Worm (Caenorhabditis elegans) whole organism, late embryonic: ENCODE data around the gene Y16B4A.2.

Experiments
- C38D4.7 ChIP-seq: fragments of 200-800 bp; sonication (Bioruptor generic); optimal IDR thresholded peaks from 2 replicates; lab custom pipeline; 2018; ENCODE audit warnings: mild to moderate bottlenecking, missing genetic modification characterization, moderate library complexity, missing compliant biosample characterization
- F13H6.1 ChIP-seq: sonication (generic microtip); optimal IDR thresholded peaks from 2 replicates; lab custom pipeline; 2016; ENCODE audit warnings: missing genetic modification characterization, missing compliant biosample characterization
- K02D7.2 ChIP-seq: sonication (generic microtip); optimal IDR thresholded peaks from 2 replicates; lab custom pipeline; 2017; ENCODE audit warnings: mild to moderate bottlenecking, missing genetic modification characterization, missing compliant biosample characterization
- Y22D7AL.16 ChIP-seq: sonication (generic microtip); optimal IDR thresholded peaks from 2 replicates; lab custom pipeline; 2016; ENCODE audit warnings: missing genetic modification characterization, missing compliant biosample characterization
- ahr-1 ChIP-seq: sonication (generic microtip); optimal IDR thresholded peaks from 2 replicates; lab custom pipeline; 2016; ENCODE audit warnings: missing genetic modification characterization, missing compliant biosample characterization
- ama-1 ChIP-seq: fragments of 150-350 bp; optimal IDR thresholded peaks from 2 replicates; lab custom pipeline; 2014
- ceh-18 ChIP-seq: sonication (generic microtip); optimal IDR thresholded peaks from 2 replicates; lab custom pipeline; 2016; ENCODE audit warnings: missing genetic modification characterization, missing compliant biosample characterization
- ceh-19 ChIP-seq: fragments of 200-800 bp; sonication (Bioruptor generic); optimal IDR thresholded peaks from 2 replicates; lab custom pipeline; 2018; ENCODE audit warnings: mild to moderate bottlenecking, missing genetic modification characterization, missing compliant biosample characterization
- ceh-22 ChIP-seq: sonication (generic microtip); optimal IDR thresholded peaks from 2 replicates; lab custom pipeline; 2017; ENCODE audit warnings: missing biosample characterization, missing genetic modification characterization
- ceh-24 ChIP-seq: sonication (generic microtip); optimal IDR thresholded peaks from 2 replicates; lab custom pipeline; 2016; ENCODE audit warnings: mild to moderate bottlenecking, missing genetic modification characterization, missing compliant biosample characterization
- ceh-31 ChIP-seq: sonication (generic microtip); optimal IDR thresholded peaks from 2 replicates; lab custom pipeline; 2016; ENCODE audit warnings: missing genetic modification characterization, missing compliant biosample characterization
- ceh-34 ChIP-seq: sonication (generic microtip); optimal IDR thresholded peaks from 2 replicates; lab custom pipeline; 2016; ENCODE audit warnings: mild to moderate bottlenecking, missing genetic modification characterization, missing compliant biosample characterization
- ceh-45 ChIP-seq: fragments of 200-800 bp; sonication (Bioruptor generic); IDR thresholded peaks from 2 replicates; pipeline ENCODE4 v1.3.6; 2022; ENCODE audit warnings: missing genetic modification reagents, missing genetic modification characterization, missing compliant biosample characterization
- ceh-48 ChIP-seq: sonication (generic microtip); optimal IDR thresholded peaks from 2 replicates; lab custom pipeline; 2016; ENCODE audit warnings: missing genetic modification characterization, inconsistent platforms, missing compliant biosample characterization
- che-1 ChIP-seq: sonication (generic microtip); optimal IDR thresholded peaks from 2 replicates; lab custom pipeline; 2016; ENCODE audit warnings: mild to moderate bottlenecking, missing genetic modification characterization, missing compliant biosample characterization
- dmd-4 ChIP-seq: sonication (generic microtip); optimal IDR thresholded peaks from 2 replicates; lab custom pipeline; 2016; ENCODE audit warnings: borderline replicate concordance, missing genetic modification characterization, missing compliant biosample characterization
- elt-2 ChIP-seq: sonication (generic microtip); optimal IDR thresholded peaks from 2 replicates; lab custom pipeline; 2016; ENCODE audit warnings: missing genetic modification reagents, missing genetic modification characterization, missing compliant biosample characterization
- elt-4 ChIP-seq: sonication (generic microtip); optimal IDR thresholded peaks from 2 replicates; lab custom pipeline; 2016; ENCODE audit warnings: missing genetic modification characterization, missing compliant biosample characterization
- fax-1 ChIP-seq: sonication (generic microtip); optimal IDR thresholded peaks from 2 replicates; lab custom pipeline; 2016; ENCODE audit warnings: missing genotype, missing genetic modification characterization, missing compliant biosample characterization
- fkh-10 ChIP-seq: fragments of 150-350 bp; optimal IDR thresholded peaks from 2 replicates; lab custom pipeline; 2014; ENCODE audit warnings: missing biosample characterization, missing genetic modification reagents, missing genetic modification characterization
- fkh-6 ChIP-seq: sonication (generic microtip); optimal IDR thresholded peaks from 2 replicates; lab custom pipeline; 2016; ENCODE audit warnings: missing genetic modification characterization, missing compliant biosample characterization
- gmeb-2 ChIP-seq: sonication (generic microtip); optimal IDR thresholded peaks from 2 replicates; lab custom pipeline; 2016; ENCODE audit warnings: missing genetic modification characterization, inconsistent platforms, missing compliant biosample characterization
- hlh-13 ChIP-seq: fragments of 200-800 bp; sonication (Bioruptor generic); optimal IDR thresholded peaks from 2 replicates; lab custom pipeline; 2018; ENCODE audit warnings: mild to moderate bottlenecking, missing genetic modification characterization, missing compliant biosample characterization
- hlh-15 ChIP-seq: sonication (generic microtip); optimal IDR thresholded peaks from 2 replicates; lab custom pipeline; 2016; ENCODE audit warnings: missing genetic modification characterization, missing compliant biosample characterization
- hlh-30 ChIP-seq: sonication (generic microtip); optimal IDR thresholded peaks from 2 replicates; lab custom pipeline; 2017; ENCODE audit warnings: antibody characterized with exemption, missing genetic modification characterization, missing compliant biosample characterization; ENCODE audit not compliant: insufficient read depth
- lim-6 ChIP-seq: sonication (generic microtip); optimal IDR thresholded peaks from 2 replicates; lab custom pipeline; 2016; ENCODE audit warnings: missing genetic modification characterization, missing compliant biosample characterization
- lin-11 ChIP-seq: fragments of 200-800 bp; sonication (Bioruptor generic); optimal IDR thresholded peaks from 2 replicates; lab custom pipeline; 2018; ENCODE audit warnings: mild to moderate bottlenecking, missing genetic modification characterization, missing compliant biosample characterization
- mec-3 ChIP-seq: sonication (generic microtip); optimal IDR thresholded peaks from 2 replicates; lab custom pipeline; 2016; ENCODE audit warnings: borderline replicate concordance, missing genetic modification characterization, missing compliant biosample characterization
- nfya-1 ChIP-seq: sonication (generic microtip); optimal IDR thresholded peaks from 2 replicates; lab custom pipeline; 2017; ENCODE audit warnings: missing genetic modification characterization, mild to moderate bottlenecking, missing compliant biosample characterization, antibody characterized with exemption, moderate library complexity
- nhr-11 ChIP-seq: fragments of 150-350 bp; optimal IDR thresholded peaks from 2 replicates; lab custom pipeline; 2014; ENCODE audit warnings: missing biosample characterization, missing genetic modification characterization
- npax-4 ChIP-seq: sonication (generic microtip); optimal IDR thresholded peaks from 2 replicates; lab custom pipeline; 2016; ENCODE audit warnings: missing genetic modification characterization, missing compliant biosample characterization
- odd-2 ChIP-seq: sonication (generic microtip); optimal IDR thresholded peaks from 2 replicates; lab custom pipeline; 2017; ENCODE audit warnings: antibody characterized with exemption, mild to moderate bottlenecking, missing genetic modification characterization, missing compliant biosample characterization
- pag-3 ChIP-seq: sonication (generic microtip); optimal IDR thresholded peaks from 2 replicates; lab custom pipeline; 2016; ENCODE audit warnings: missing compliant biosample characterization, missing genetic modification characterization, borderline replicate concordance
- pat-9 ChIP-seq: fragments of 200-800 bp; sonication (Bioruptor generic); optimal IDR thresholded peaks from 2 replicates; lab custom pipeline; 2018; ENCODE audit warnings: mild to moderate bottlenecking, missing genetic modification characterization, moderate library complexity, missing compliant biosample characterization
- pax-1 ChIP-seq: fragments of 150-350 bp; optimal IDR thresholded peaks from 2 replicates; lab custom pipeline; 2014; ENCODE audit warnings: missing biosample characterization, missing genetic modification characterization
- pha-2 ChIP-seq: sonication (generic microtip); optimal IDR thresholded peaks from 2 replicates; lab custom pipeline; 2017; ENCODE audit warnings: mild to moderate bottlenecking, missing genetic modification characterization, missing compliant biosample characterization
- pros-1 ChIP-seq: fragments of 150-350 bp; optimal IDR thresholded peaks from 2 replicates; lab custom pipeline; 2014; ENCODE audit warnings: missing biosample characterization, missing genetic modification reagents, missing genetic modification characterization
- ref-2 ChIP-seq: sonication (generic microtip); optimal IDR thresholded peaks from 2 replicates; lab custom pipeline; 2016; ENCODE audit warnings: missing genetic modification characterization, missing compliant biosample characterization
- rnt-1 ChIP-seq: sonication (generic microtip); optimal IDR thresholded peaks from 2 replicates; lab custom pipeline; 2016; ENCODE audit warnings: missing genetic modification characterization, missing compliant biosample characterization
- sox-2 ChIP-seq: fragments of 200-800 bp; sonication (Bioruptor generic); IDR thresholded peaks from 2 replicates; pipeline ENCODE4 v1.3.6; 2022; ENCODE audit warnings: missing genetic modification reagents, missing genetic modification characterization, missing compliant biosample characterization
- sox-4 ChIP-seq: sonication (generic microtip); optimal IDR thresholded peaks from 2 replicates; lab custom pipeline; 2017; ENCODE audit warnings: mild to moderate bottlenecking, missing genetic modification characterization, inconsistent platforms, missing compliant biosample characterization
- syd-9 ChIP-seq: sonication (generic microtip); optimal IDR thresholded peaks from 2 replicates; lab custom pipeline; 2016; ENCODE audit warnings: mild to moderate bottlenecking, missing genetic modification characterization, moderate library complexity, missing compliant biosample characterization
- tbx-7 ChIP-seq: sonication (generic microtip); optimal IDR thresholded peaks from 2 replicates; lab custom pipeline; 2016; ENCODE audit warnings: missing genotype, missing genetic modification characterization, missing compliant biosample characterization
- ttx-3 ChIP-seq: sonication (generic microtip); optimal IDR thresholded peaks from 2 replicates; lab custom pipeline; 2016; ENCODE audit warnings: missing genetic modification reagents, missing genetic modification characterization, missing compliant biosample characterization
- unc-42 ChIP-seq: sonication (generic microtip); optimal IDR thresholded peaks from 2 replicates; lab custom pipeline; 2016; ENCODE audit warnings: missing genotype, missing genetic modification characterization, missing compliant biosample characterization
- unc-86 ChIP-seq: sonication (generic microtip); optimal IDR thresholded peaks from 2 replicates; lab custom pipeline; 2016; ENCODE audit warnings: missing genetic modification characterization, missing compliant biosample characterization
- zip-5 ChIP-seq: sonication (generic microtip); optimal IDR thresholded peaks from 2 replicates; lab custom pipeline; 2016; ENCODE audit warnings: missing genetic modification characterization, missing compliant biosample characterization
- ztf-16 ChIP-seq: sonication (generic microtip); optimal IDR thresholded peaks from 2 replicates; lab custom pipeline; 2017; ENCODE audit warnings: missing genetic modification characterization, missing compliant biosample characterization

Y16B4A.2 gene

ce11 chrX:14804706-14805105, 33.1 kb upstream of the Y16B4A.2 start (continued):
- TF ChIP-seq tbx-7 = peak; percentile 5
- TF ChIP-seq C38D4.7 (GFP tag; lab: Kevin White, UChicago) = peak; percentile 76
- TF ChIP-seq dmd-4 (tag; lab: Kevin White, UChicago) = peak; percentile 41
- TF ChIP-seq ama-1 (lab: Kevin White, UChicago) = no peak
- peak; percentile 76 for TF ChIP-seq ceh-34
- no peak for TF ChIP-seq mec-3 (tag; lab: Kevin White, UChicago)
- peak; percentile 76 for TF ChIP-seq pha-2 (tag; lab: Kevin White, UChicago)
- TF ChIP-seq pax-1 (tag; lab: Kevin White, UChicago) = no peak
- TF ChIP-seq ceh-31 (tag; lab: Kevin White, UChicago) = peak; percentile 49
- peak; percentile 62 for TF ChIP-seq sox-2 (GFP tag; lab: Robert Waterston, UW)
- peak; percentile 33 for TF ChIP-seq ceh-18
- TF ChIP-seq npax-4 = peak; percentile 39
- peak; percentile 19 for TF ChIP-seq zip-5 (tag; lab: Kevin White, UChicago)
- TF ChIP-seq ahr-1 (tag; lab: Kevin White, UChicago) = peak; percentile 70
- peak; percentile 69 for TF ChIP-seq sox-4
- peak; percentile 74 for TF ChIP-seq ref-2 (tag; lab: Kevin White, UChicago)
- TF ChIP-seq hlh-30 (tag; lab: Kevin White, UChicago) = no peak
- TF ChIP-seq fkh-6 (tag; lab: Kevin White, UChicago) = peak; percentile 62
- TF ChIP-seq K02D7.2 (tag; lab: Kevin White, UChicago) = peak; percentile 68
- peak; percentile 76 for TF ChIP-seq ttx-3 (tag; lab: Kevin White, UChicago)
- no peak for TF ChIP-seq pros-1 (tag; lab: Kevin White, UChicago)
- TF ChIP-seq ceh-19 (GFP tag; lab: Kevin White, UChicago) = peak; percentile 70
- TF ChIP-seq unc-42 (tag; lab: Kevin White, UChicago) = no peak
- TF ChIP-seq fkh-10 (GFP tag; lab: Kevin White, UChicago) = no peak
- peak; percentile 85 for TF ChIP-seq che-1 (tag; lab: Kevin White, UChicago)
- TF ChIP-seq elt-4 (tag; lab: Kevin White, UChicago) = no peak
- TF ChIP-seq F13H6.1 (tag; lab: Kevin White, UChicago) = peak; percentile 65
- no peak for TF ChIP-seq nhr-11 (tag; lab: Kevin White, UChicago)
- TF ChIP-seq hlh-15 = peak; percentile 26
- no peak for TF ChIP-seq lim-6 (tag; lab: Kevin White, UChicago)
- TF ChIP-seq ceh-24 (tag; lab: Kevin White, UChicago) = peak; percentile 39
- TF ChIP-seq ceh-48 (tag; lab: Kevin White, UChicago) = peak; percentile 53
- peak; percentile 74 for TF ChIP-seq Y22D7AL.16
- TF ChIP-seq fax-1 (tag; lab: Kevin White, UChicago) = peak; percentile 47
- peak; percentile 65 for TF ChIP-seq unc-86 (tag; lab: Kevin White, UChicago)
- TF ChIP-seq lin-11 = peak; percentile 61
- TF ChIP-seq hlh-13 (GFP tag; lab: Kevin White, UChicago) = peak; percentile 74
- no peak for TF ChIP-seq odd-2 (tag; lab: Kevin White, UChicago)
- TF ChIP-seq pat-9 (tag; lab: Kevin White, UChicago) = peak; percentile 77
- peak; percentile 85 for TF ChIP-seq elt-2
- peak; percentile 59 for TF ChIP-seq syd-9 (tag; lab: Kevin White, UChicago)
- peak; percentile 37; the same call in 1 of the 2 replicates for TF ChIP-seq ceh-45 (GFP tag; lab: Robert Waterston, UW)
- TF ChIP-seq ceh-22 = no peak
- peak; percentile 73 for TF ChIP-seq gmeb-2
- no peak for TF ChIP-seq pag-3 (tag; lab: Kevin White, UChicago)
- TF ChIP-seq rnt-1 (tag; lab: Kevin White, UChicago) = peak; percentile 41
- TF ChIP-seq ztf-16 = peak; percentile 38
- peak; percentile 21 for TF ChIP-seq nfya-1 (tag; lab: Kevin White, UChicago)
